Worm (Caenorhabditis elegans): ENCODE measurements around the gene W02F12.4.
A peak's percentile ranks its signal among the peaks of the same experiment; 100 is the strongest.

Gene W02F12.4

ce11 chrV:6702692-6703091, 4.0 kb downstream of the W02F12.4 start, which contains the start of gene era-1:
Gene era-1, plus strand, starts transcription at chrV:6703057.
- TF ChIP-seq cnd-1 (tag; optimal IDR thresholded peaks at IDR 0.05) (no peak), unc-62 (GFP tag; optimal IDR thresholded peaks at IDR 0.05) (no peak), tbx-8 (GFP tag; optimal IDR thresholded peaks at IDR 0.05) (no peak), lin-32 (GFP tag; optimal IDR thresholded peaks at IDR 0.05) (no peak), sem-2 (GFP tag; optimal IDR thresholded peaks at IDR 0.05) (no peak), unc-120 (tag; optimal IDR thresholded peaks at IDR 0.05; ENCODE audit: poor library complexity, severe bottlenecking) (no peak), ham-2 (GFP tag; optimal IDR thresholded peaks at IDR 0.05) (no peak), drap-1 (GFP tag; optimal IDR thresholded peaks at IDR 0.05) (no peak), zip-8 (tag; optimal IDR thresholded peaks at IDR 0.05) (no peak)

- no peak for TF ChIP-seq unc-39 (tag; optimal IDR thresholded peaks at IDR 0.05)
- TF ChIP-seq blmp-1 (tag; optimal IDR thresholded peaks at IDR 0.05): peak; percentile 82
- no peak for TF ChIP-seq cnd-1 (tag; optimal IDR thresholded peaks at IDR 0.05)
Observed at ce11 chrV:6699833-6700232, 6.9 kb downstream of the W02F12.4 start.

- no peak for TF ChIP-seq ztf-11 (tag; optimal IDR thresholded peaks at IDR 0.05)
Observed at ce11 chrV:6699021-6699420, 7.7 kb downstream of the W02F12.4 start.

- TF ChIP-seq ceh-83 (GFP tag; optimal IDR thresholded peaks at IDR 0.05) (no peak), lin-13 (tag; optimal IDR thresholded peaks at IDR 0.05) (no peak), bed-3 (GFP tag; optimal IDR thresholded peaks at IDR 0.05) (no peak), unc-62 (GFP tag; optimal IDR thresholded peaks at IDR 0.05) (no peak), ztf-11 (tag; optimal IDR thresholded peaks at IDR 0.05) (no peak), snpc-4 (tag; optimal IDR thresholded peaks at IDR 0.05) (no peak), lsy-2 (tag; optimal IDR thresholded peaks at IDR 0.05) (no peak), sptf-1 (tag; optimal IDR thresholded peaks at IDR 0.05) (no peak), flh-1 (GFP tag; optimal IDR thresholded peaks at IDR 0.05) (no peak), cnd-1 (tag; optimal IDR thresholded peaks at IDR 0.05) (no peak)
Observed at ce11 chrV:6697552-6697951, 9.2 kb downstream of the W02F12.4 start, which contains the start of gene W02F12.2. Gene W02F12.2, minus strand, starts transcription at chrV:6697652.

ce11 chrV:6694668-6695067, 12.1 kb downstream of the W02F12.4 start, which contains the start of gene W02F12.8:
Gene W02F12.8, minus strand, starts transcription at chrV:6694768.
- TF ChIP-seq bed-3 (GFP tag; optimal IDR thresholded peaks at IDR 0.05) (no peak), unc-120 (tag; optimal IDR thresholded peaks at IDR 0.05; ENCODE audit: poor library complexity, severe bottlenecking) (no peak), nhr-12 (tag; optimal IDR thresholded peaks at IDR 0.05) (no peak), flh-1 (GFP tag; optimal IDR thresholded peaks at IDR 0.05) (no peak), unc-62 (GFP tag; optimal IDR thresholded peaks at IDR 0.05) (no peak), M03D4.4 (tag; optimal IDR thresholded peaks at IDR 0.05) (no peak), mep-1 (tag; optimal IDR thresholded peaks at IDR 0.05) (no peak), ceh-43 (GFP tag; optimal IDR thresholded peaks at IDR 0.05) (no peak), lsy-2 (tag; optimal IDR thresholded peaks at IDR 0.05) (no peak)

ce11 chrV:6691813-6692351, 14.9 kb downstream of the W02F12.4 start, which contains the start of gene mtl-1:
Gene mtl-1, minus strand, starts transcription at chrV:6691863.
- no peak for TF ChIP-seq ham-2 (GFP tag; optimal IDR thresholded peaks at IDR 0.05)
- TF ChIP-seq hlh-1 (tag; optimal IDR thresholded peaks at IDR 0.05): no peak
- TF ChIP-seq sem-2 (GFP tag; optimal IDR thresholded peaks at IDR 0.05): no peak
- TF ChIP-seq ztf-11 (tag; optimal IDR thresholded peaks at IDR 0.05): no peak

- TF ChIP-seq drap-1 (GFP tag; optimal IDR thresholded peaks at IDR 0.05): no peak
- TF ChIP-seq unc-62 (GFP tag; optimal IDR thresholded peaks at IDR 0.05): no peak
- TF ChIP-seq flh-1 (GFP tag; optimal IDR thresholded peaks at IDR 0.05): no peak
- TF ChIP-seq zip-8 (tag; optimal IDR thresholded peaks at IDR 0.05): no peak
- TF ChIP-seq ceh-43 (GFP tag; optimal IDR thresholded peaks at IDR 0.05): no peak
- TF ChIP-seq cnd-1 (tag; optimal IDR thresholded peaks at IDR 0.05): no peak
- TF ChIP-seq ham-2 (GFP tag; optimal IDR thresholded peaks at IDR 0.05): no peak
- TF ChIP-seq ceh-83 (GFP tag; optimal IDR thresholded peaks at IDR 0.05): no peak
- TF ChIP-seq nhr-12 (tag; optimal IDR thresholded peaks at IDR 0.05): no peak
Observed at ce11 chrV:6690075-6690474, 16.7 kb downstream of the W02F12.4 start.

- TF ChIP-seq sem-2 (GFP tag; optimal IDR thresholded peaks at IDR 0.05): no peak
- TF ChIP-seq drap-1 (GFP tag; optimal IDR thresholded peaks at IDR 0.05): no peak
- TF ChIP-seq lsy-2 (tag; optimal IDR thresholded peaks at IDR 0.05): no peak
- TF ChIP-seq elt-3 (tag; optimal IDR thresholded peaks at IDR 0.05): no peak
- TF ChIP-seq flh-1 (GFP tag; optimal IDR thresholded peaks at IDR 0.05): no peak
- no peak for TF ChIP-seq sptf-1 (tag; optimal IDR thresholded peaks at IDR 0.05)
- TF ChIP-seq nhr-28 (tag; optimal IDR thresholded peaks at IDR 0.05): no peak
- no peak for TF ChIP-seq tbx-8 (GFP tag; optimal IDR thresholded peaks at IDR 0.05)
- no peak for TF ChIP-seq mep-1 (tag; optimal IDR thresholded peaks at IDR 0.05)
- no peak for TF ChIP-seq unc-39 (tag; optimal IDR thresholded peaks at IDR 0.05)
- TF ChIP-seq nhr-76 (tag; optimal IDR thresholded peaks at IDR 0.05): no peak
- no peak for TF ChIP-seq ham-2 (GFP tag; optimal IDR thresholded peaks at IDR 0.05)
- TF ChIP-seq cnd-1 (tag; optimal IDR thresholded peaks at IDR 0.05): no peak
- no peak for TF ChIP-seq elt-1 (tag; optimal IDR thresholded peaks at IDR 0.05; ENCODE audit: borderline replicate concordance, insufficient read depth)
- no peak for TF ChIP-seq blmp-1 (tag; optimal IDR thresholded peaks at IDR 0.05)
- no peak for TF ChIP-seq snpc-4 (tag; optimal IDR thresholded peaks at IDR 0.05)
- no peak for TF ChIP-seq M03D4.4 (tag; optimal IDR thresholded peaks at IDR 0.05)
- no peak for TF ChIP-seq ztf-11 (tag; optimal IDR thresholded peaks at IDR 0.05)
Observed at ce11 chrV:6688392-6688791, 18.3 kb downstream of the W02F12.4 start, which contains the start of gene K11G9.5. Gene K11G9.5, minus strand, starts transcription at chrV:6688492.
